Fruit fly (Drosophila melanogaster) whole organism, embryonic: ENCODE results near the gene PIG-U.
A peak's percentile ranks its signal among the peaks of the same experiment; 100 is the strongest.

Experiments
- Aef1 ChIP-seq: fragments of 200-800 bp; sonication (Bioruptor generic); IDR thresholded peaks from 3 replicates; pipeline ENCODE4 v1.3.6; 2022; ENCODE audit warnings: missing biosample characterization, missing genetic modification characterization
- Atf3 ChIP-seq: fragments of 200-800 bp; sonication (Bioruptor generic); optimal IDR thresholded peaks from 3 replicates; lab custom pipeline; 2016; ENCODE audit warnings: missing biosample characterization, missing genetic modification characterization
- Atf6 ChIP-seq: fragments of 200-800 bp; sonication (Bioruptor generic); IDR thresholded peaks from 2 replicates; pipeline ENCODE4 v1.3.6; 2022; ENCODE audit warnings: missing biosample characterization, missing genetic modification characterization
- CG12299 ChIP-seq: fragments of 200-800 bp; sonication (Bioruptor generic); optimal IDR thresholded peaks from 2 replicates; lab custom pipeline; 2018; ENCODE audit warnings: missing biosample characterization, mild to moderate bottlenecking, missing genetic modification characterization
- CG14050 ChIP-seq: fragments of 200-800 bp; sonication (Bioruptor generic); IDR thresholded peaks from 3 replicates; pipeline ENCODE4 v1.3.6; 2022; ENCODE audit warnings: missing biosample characterization, missing genetic modification characterization
- CG15696 ChIP-seq: fragments of 200-800 bp; sonication (Bioruptor generic); optimal IDR thresholded peaks from 2 replicates; lab custom pipeline; 2019; ENCODE audit warnings: missing biosample characterization, mild to moderate bottlenecking, missing genetic modification characterization, moderate library complexity
- CG1603 ChIP-seq: fragments of 200-800 bp; sonication (Bioruptor generic); optimal IDR thresholded peaks from 2 replicates; lab custom pipeline; 2019; ENCODE audit warnings: missing biosample characterization, mild to moderate bottlenecking, missing genetic modification characterization, moderate library complexity
- CG17186 ChIP-seq: fragments of 200-800 bp; sonication (Bioruptor generic); optimal IDR thresholded peaks from 3 replicates; lab custom pipeline; 2017; ENCODE audit warnings: missing biosample characterization, missing genetic modification reagents, missing genetic modification characterization
- CG31224 ChIP-seq: fragments of 200-800 bp; sonication (Bioruptor generic); IDR thresholded peaks from 2 replicates; pipeline ENCODE4 v1.3.6; 2022; ENCODE audit warnings: missing biosample characterization, missing genetic modification characterization
- CG32767 ChIP-seq: fragments of 200-800 bp; sonication (Bioruptor generic); IDR thresholded peaks from 2 replicates; pipeline ENCODE4 v1.3.6; 2022; ENCODE audit warnings: missing biosample characterization, missing genetic modification characterization
- CG33213 ChIP-seq: fragments of 200-800 bp; sonication (Bioruptor generic); optimal IDR thresholded peaks from 3 replicates; lab custom pipeline; 2016; ENCODE audit warnings: missing biosample characterization, missing genetic modification characterization
- CG34422 ChIP-seq: fragments of 200-800 bp; sonication (Bioruptor generic); IDR thresholded peaks from 3 replicates; pipeline ENCODE4 v1.3.6; 2022; ENCODE audit warnings: missing biosample characterization, missing genetic modification characterization
- CG42726 ChIP-seq: fragments of 200-800 bp; sonication (Bioruptor generic); IDR thresholded peaks from 2 replicates; pipeline ENCODE4 v1.3.6; 2022; ENCODE audit warnings: missing biosample characterization, missing genetic modification characterization; ENCODE audit not compliant: partially characterized antibody
- CG7928 ChIP-seq: fragments of 200-800 bp; sonication (Bioruptor generic); optimal IDR thresholded peaks from 2 replicates; lab custom pipeline; 2017; ENCODE audit warnings: missing biosample characterization, mild to moderate bottlenecking, missing genetic modification characterization
- CG8089 ChIP-seq: fragments of 200-800 bp; sonication (Bioruptor generic); optimal IDR thresholded peaks from 3 replicates; lab custom pipeline; 2016; ENCODE audit warnings: missing biosample characterization, missing genetic modification characterization
- CG8359 ChIP-seq: fragments of 200-800 bp; sonication (Bioruptor generic); optimal IDR thresholded peaks from 2 replicates; lab custom pipeline; 2017; ENCODE audit warnings: missing biosample characterization, mild to moderate bottlenecking, missing genetic modification characterization, borderline replicate concordance
- D19A ChIP-seq: fragments of 200-800 bp; optimal IDR thresholded peaks from 3 replicates; lab custom pipeline; 2019; ENCODE audit warnings: missing biosample characterization, mild to moderate bottlenecking, missing genetic modification characterization, moderate library complexity
- Deaf1 ChIP-seq: fragments of 200-800 bp; optimal IDR thresholded peaks from 3 replicates; lab custom pipeline; 2019; ENCODE audit warnings: missing biosample characterization, mild to moderate bottlenecking, missing genetic modification characterization, moderate library complexity
- Fer1 ChIP-seq: fragments of 200-800 bp; sonication (Bioruptor generic); optimal IDR thresholded peaks from 2 replicates; lab custom pipeline; 2017; ENCODE audit warnings: missing biosample characterization, mild to moderate bottlenecking, missing genetic modification characterization
- Gsc ChIP-seq: fragments of 200-800 bp; sonication (Bioruptor generic); IDR thresholded peaks from 2 replicates; pipeline ENCODE4 v1.3.6; 2022; ENCODE audit warnings: missing biosample characterization, missing genetic modification characterization
- Lpt ChIP-seq: fragments of >200 bp; optimal IDR thresholded peaks from 2 replicates; lab custom pipeline; 2018; ENCODE audit warnings: missing biosample characterization, missing genetic modification characterization
- Mes4 ChIP-seq: fragments of 200-800 bp; sonication (Bioruptor generic); optimal IDR thresholded peaks from 2 replicates; lab custom pipeline; 2016; ENCODE audit warnings: missing biosample characterization, missing genetic modification characterization
- Nf-YC ChIP-seq: fragments of 200-800 bp; optimal IDR thresholded peaks from 3 replicates; lab custom pipeline; 2019; ENCODE audit warnings: missing biosample characterization, mild to moderate bottlenecking, missing genetic modification characterization, moderate library complexity
- Sin3A ChIP-seq: fragments of >200 bp; optimal IDR thresholded peaks from 2 replicates; lab custom pipeline; 2018
- Stat92E ChIP-seq, 3 experiments: fragments of >200 bp in 2 of 3; fragments of 200-800 bp in 1 of 3; sonication (Bioruptor generic) in 1 of 3; optimal IDR thresholded peaks; 2 replicates each; lab custom pipeline; 2017 to 2019; ENCODE audit warnings: missing biosample characterization in 3 of 3, missing genetic modification characterization in 3 of 3, mild to moderate bottlenecking in 1 of 3, moderate library complexity in 1 of 3
- Tbp ChIP-seq: fragments of >200 bp; optimal IDR thresholded peaks from 2 replicates; lab custom pipeline; 2018; ENCODE audit warnings: missing biosample characterization, missing genetic modification characterization
- Xbp1 ChIP-seq: fragments of 200-800 bp; sonication (Bioruptor generic); optimal IDR thresholded peaks from 3 replicates; lab custom pipeline; 2016; ENCODE audit warnings: missing biosample characterization, mild to moderate bottlenecking, missing genetic modification characterization
- bcd ChIP-seq: fragments of 200-800 bp; sonication (Bioruptor generic); optimal IDR thresholded peaks from 2 replicates; lab custom pipeline; 2017; ENCODE audit warnings: missing biosample characterization, mild to moderate bottlenecking, missing genetic modification characterization
- chinmo ChIP-seq: fragments of 200-800 bp; sonication (Bioruptor generic); IDR thresholded peaks from 4 replicates; pipeline ENCODE4 v1.3.6; 2022; ENCODE audit warnings: missing biosample characterization, missing genetic modification characterization; ENCODE audit not compliant: partially characterized antibody
- crol ChIP-seq: fragments of 200-800 bp; sonication (Bioruptor generic); IDR thresholded peaks from 2 replicates; pipeline ENCODE4 v1.3.6; 2022; ENCODE audit warnings: missing biosample characterization, missing genetic modification characterization
- crp ChIP-seq, 2 experiments: fragments of 200-800 bp; sonication (Bioruptor generic); optimal IDR thresholded peaks; 2 replicates in 1 of 2; 3 replicates in 1 of 2; lab custom pipeline; 2017; ENCODE audit warnings: missing biosample characterization in 2 of 2, missing genetic modification characterization in 2 of 2, mild to moderate bottlenecking in 1 of 2, moderate library complexity in 1 of 2
- dati ChIP-seq: fragments of 200-800 bp; sonication (Bioruptor generic); IDR thresholded peaks from 2 replicates; pipeline ENCODE4 v1.3.6; 2022; ENCODE audit warnings: missing biosample characterization, missing genetic modification characterization
- exex ChIP-seq: fragments of 200-800 bp; sonication (Bioruptor generic); optimal IDR thresholded peaks from 4 replicates; lab custom pipeline; 2018; ENCODE audit warnings: missing biosample characterization, mild to moderate bottlenecking, missing genetic modification characterization, moderate library complexity
- gfzf ChIP-seq: fragments of 200-800 bp; sonication (Bioruptor generic); optimal IDR thresholded peaks from 2 replicates; lab custom pipeline; 2016; ENCODE audit warnings: missing biosample characterization, mild to moderate bottlenecking, missing genetic modification characterization, moderate library complexity
- grn ChIP-seq: fragments of 200-800 bp; sonication (Bioruptor generic); optimal IDR thresholded peaks from 3 replicates; lab custom pipeline; 2017; ENCODE audit warnings: missing biosample characterization, missing genetic modification characterization
- jigr1 ChIP-seq: fragments of 200-800 bp; sonication (Bioruptor generic); IDR thresholded peaks from 3 replicates; pipeline ENCODE4 v1.3.6; 2022; ENCODE audit warnings: missing biosample characterization, missing genetic modification characterization
- klu ChIP-seq: fragments of 200-800 bp; sonication (Bioruptor generic); IDR thresholded peaks from 2 replicates; pipeline ENCODE4 v1.3.6; 2022; ENCODE audit warnings: missing biosample characterization, missing genetic modification characterization
- lab ChIP-seq: fragments of 200-800 bp; sonication (Bioruptor generic); optimal IDR thresholded peaks from 3 replicates; lab custom pipeline; 2017; ENCODE audit warnings: missing biosample characterization, missing genetic modification characterization, mild to moderate bottlenecking, moderate library complexity, missing genetic modification reagents
- lov ChIP-seq, 2 experiments: fragments of 200-800 bp in 1 of 2; fragments of >200 bp in 1 of 2; sonication (Bioruptor generic) in 1 of 2; IDR thresholded peaks in 1 of 2; optimal IDR thresholded peaks in 1 of 2; 2 replicates in 1 of 2; 3 replicates in 1 of 2; pipeline versions ENCODE4 v1.3.6 to Lab custom; 2017 to 2022; ENCODE audit warnings: missing biosample characterization in 1 of 2, missing genetic modification characterization in 1 of 2
- onecut ChIP-seq: fragments of 200-800 bp; sonication (Bioruptor generic); IDR thresholded peaks from 2 replicates; pipeline ENCODE4 v1.3.6; 2022; ENCODE audit warnings: missing biosample characterization, missing genetic modification characterization
- ro ChIP-seq: fragments of 200-800 bp; sonication (Bioruptor generic); IDR thresholded peaks from 2 replicates; pipeline ENCODE4 v1.3.6; 2022; ENCODE audit warnings: missing biosample characterization, missing genetic modification characterization
- sd ChIP-seq: fragments of 200-800 bp; sonication (Bioruptor generic); optimal IDR thresholded peaks from 3 replicates; lab custom pipeline; 2018; ENCODE audit warnings: missing biosample characterization, mild to moderate bottlenecking, missing genetic modification characterization, moderate library complexity
- sens ChIP-seq: fragments of 200-800 bp; sonication (Bioruptor generic); peaks from one replicate; lab custom pipeline; 2016; ENCODE audit warnings: missing biosample characterization, missing genetic modification characterization
- tgo ChIP-seq: fragments of 200-800 bp; sonication (Bioruptor generic); IDR thresholded peaks from 3 replicates; pipeline ENCODE4 v1.3.6; 2022; ENCODE audit warnings: missing biosample characterization, missing genetic modification characterization

The PIG-U gene

DNA sequence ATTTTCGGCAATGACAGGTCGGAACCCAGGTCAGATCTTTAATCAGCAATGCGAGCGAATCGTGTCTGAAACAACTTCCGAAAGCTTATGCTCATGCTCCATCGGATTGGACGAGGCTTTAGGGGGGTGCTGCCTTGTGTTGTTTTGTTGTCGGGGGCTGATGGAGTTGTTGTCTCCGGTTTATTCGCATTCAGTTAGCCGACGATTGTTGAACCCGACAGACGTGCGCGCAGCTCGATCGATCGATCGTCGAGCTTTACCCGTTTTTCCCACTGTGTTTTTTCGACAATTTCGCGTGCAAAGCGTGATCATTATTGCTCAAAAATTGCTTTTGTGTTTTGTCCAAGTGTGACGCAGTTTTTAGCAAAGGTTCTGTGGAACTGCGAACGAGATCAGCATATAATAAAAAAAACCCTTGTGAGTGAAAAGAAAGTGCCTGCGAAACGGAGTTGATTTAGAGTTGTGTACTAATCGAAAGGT, 14.1 kb downstream of the PIG-U start, which contains the start of gene CG17834 (continued):
- TF ChIP-seq CG34422 (GFP tag; lab: Robert Waterston, UW) (peak; percentile 32; the same call in 1 of the 3 replicates), exex (tag; lab: Kevin White, UChicago) (no peak), onecut (GFP tag; lab: Robert Waterston, UW) (no peak), CG32767 (GFP tag; lab: Robert Waterston, UW) (no peak), crp (GFP tag; optimal IDR thresholded peaks at IDR 0.05; lab: Kevin White, UChicago) (no peak), Stat92E (GFP tag; optimal IDR thresholded peaks at IDR 0.05; lab: Kevin White, UChicago) (no peak), CG8089 (GFP tag; lab: Kevin White, UChicago) (no peak), lov (optimal IDR thresholded peaks at IDR 0.05; lab: Kevin White, UChicago) (no peak), lov (GFP tag; IDR thresholded peaks at IDR 0.05; lab: Robert Waterston, UW) (no peak), CG31224 (GFP tag; lab: Robert Waterston, UW) (no peak), Atf6 (GFP tag; lab: Robert Waterston, UW) (0 out of 2 replicates have a peak, but pooled peaks have one; percentile 37), bcd (GFP tag; lab: Kevin White, UChicago) (no peak), CG17186 (GFP tag; lab: Kevin White, UChicago) (no peak), dati (no peak), D19A (tag; lab: Kevin White, UChicago) (no peak), Lpt (GFP tag; lab: Kevin White, UChicago) (no peak), Atf3 (GFP tag; lab: Kevin White, UChicago) (no peak), sens (GFP tag; lab: Kevin White, UChicago) (peak; percentile 64), Xbp1 (GFP tag; lab: Kevin White, UChicago) (no peak), gfzf (GFP tag; lab: Kevin White, UChicago) (no peak), CG12299 (tag; lab: Kevin White, UChicago) (no peak), Nf-YC (tag; lab: Kevin White, UChicago) (peak; percentile 77), klu (GFP tag; lab: Robert Waterston, UW) (0 out of 2 replicates have a peak, but pooled peaks have one; percentile 9), tgo (GFP tag; lab: Robert Waterston, UW) (no peak), CG8359 (GFP tag; lab: Kevin White, UChicago) (no peak), Tbp (GFP tag; lab: Kevin White, UChicago) (no peak), Aef1 (0 out of 3 replicates have a peak, but pooled peaks have one; percentile 16)
- TF ChIP-seq, all 482 proteins: peak for 57

DNA sequence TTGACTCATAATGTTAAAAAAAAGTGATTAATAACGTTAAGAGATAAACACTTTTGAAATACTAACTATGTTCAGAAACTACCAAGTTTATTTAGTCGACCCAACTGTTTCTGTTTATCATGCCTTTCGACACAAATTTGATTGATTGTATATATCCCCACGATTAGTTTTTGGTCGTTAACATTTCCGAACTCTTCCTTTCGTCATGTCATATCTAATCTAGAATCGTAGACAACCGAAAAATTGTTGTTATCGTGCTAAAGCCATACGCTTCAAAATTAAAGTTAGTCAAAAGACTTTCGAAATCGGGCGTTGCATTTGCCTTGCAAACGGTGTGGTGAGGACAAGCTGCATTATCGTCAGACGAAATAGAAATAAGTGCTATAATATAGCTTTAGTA, 15.3 kb downstream of the PIG-U start:
- no peak for TF ChIP-seq CG1603 (tag; lab: Kevin White, UChicago)
- no peak for TF ChIP-seq Mes4
- no peak for TF ChIP-seq CG14050 (GFP tag; lab: Robert Waterston, UW)
- TF ChIP-seq jigr1, result no peak
- TF ChIP-seq Fer1, result no peak
- peak; percentile 37 for TF ChIP-seq sens (GFP tag; lab: Kevin White, UChicago)
- TF ChIP-seq chinmo (GFP tag; lab: Robert Waterston, UW), result 0 out of 4 replicates have a peak, but pooled peaks have one; percentile 25
- peak; percentile 34 for TF ChIP-seq lab
- peak; percentile 28 for TF ChIP-seq Deaf1
- no peak for TF ChIP-seq Gsc (GFP tag; lab: Robert Waterston, UW)
- TF ChIP-seq CG33213 (GFP tag; lab: Kevin White, UChicago), result no peak
- no peak for TF ChIP-seq CG15696 (tag; lab: Kevin White, UChicago)
- no peak for TF ChIP-seq CG42726 (GFP tag; lab: Robert Waterston, UW)
- TF ChIP-seq CG7928, result no peak
- TF ChIP-seq grn (GFP tag; lab: Kevin White, UChicago), result peak; percentile 78
- no peak for TF ChIP-seq crol
- no peak for TF ChIP-seq Sin3A (lab: Kevin White, UChicago)
- TF ChIP-seq exex (tag; lab: Kevin White, UChicago), result peak; percentile 76
- TF ChIP-seq sd (tag; lab: Kevin White, UChicago), result peak; percentile 67
- TF ChIP-seq ro, result no peak
